Fruit fly (Drosophila melanogaster) whole organism, wandering third instar larva: ENCODE measurements around the gene fh.

ENCODE experiments used
- Abd-B ChIP-seq: fragments of >200 bp; optimal IDR thresholded peaks from 2 replicates; lab custom pipeline; 2017; ENCODE audit warnings: missing biosample characterization, missing genetic modification characterization
- CG9705 ChIP-seq: fragments of 200-800 bp; sonication (Bioruptor generic); optimal IDR thresholded peaks from 2 replicates; lab custom pipeline; 2018; ENCODE audit warnings: missing biosample characterization, mild to moderate bottlenecking, missing genetic modification characterization
- CrebA ChIP-seq: fragments of 200-800 bp; sonication (Bioruptor generic); optimal IDR thresholded peaks from 2 replicates; lab custom pipeline; 2016; ENCODE audit warnings: missing biosample characterization, mild to moderate bottlenecking, missing genetic modification characterization, borderline replicate concordance
- Dfd ChIP-seq: fragments of >200 bp; optimal IDR thresholded peaks from 2 replicates; lab custom pipeline; 2017; ENCODE audit warnings: missing biosample characterization, missing genetic modification characterization
- Dif ChIP-seq: fragments of 200-275, 200-300 bp; sonication (Bioruptor generic); optimal IDR thresholded peaks from 2 replicates; lab custom pipeline; 2018; ENCODE audit warnings: missing biosample characterization, missing genetic modification characterization; ENCODE audit not compliant: partially characterized antibody
- HLH106 ChIP-seq: fragments of 200-800 bp; optimal IDR thresholded peaks from 3 replicates; lab custom pipeline; 2019; ENCODE audit warnings: missing biosample characterization, mild to moderate bottlenecking, missing genetic modification characterization, moderate library complexity
- Hnf4 ChIP-seq: fragments of 200-800 bp; sonication (Bioruptor generic); optimal IDR thresholded peaks from 2 replicates; lab custom pipeline; 2016; ENCODE audit warnings: missing biosample characterization, mild to moderate bottlenecking, missing genetic modification characterization
- Hr78 ChIP-seq: fragments of >200 bp; optimal IDR thresholded peaks from 2 replicates; lab custom pipeline; 2017; ENCODE audit warnings: missing biosample characterization, missing genetic modification characterization
- Hr83 ChIP-seq: fragments of 200-300 bp; sonication (Bioruptor generic); optimal IDR thresholded peaks from 2 replicates; lab custom pipeline; 2016; ENCODE audit warnings: missing biosample characterization, mild to moderate bottlenecking, missing genetic modification characterization, moderate library complexity; ENCODE audit not compliant: poor library complexity, severe bottlenecking
- Mio ChIP-seq: sonication (Bioruptor generic); optimal IDR thresholded peaks from 2 replicates; lab custom pipeline; 2016; ENCODE audit warnings: missing biosample characterization, missing genetic modification characterization
- Myc ChIP-seq: fragments of >200 bp; optimal IDR thresholded peaks from 2 replicates; lab custom pipeline; 2017
- N ChIP-seq: fragments of >200 bp; optimal IDR thresholded peaks from 2 replicates; lab custom pipeline; 2018; ENCODE audit warnings: missing biosample characterization, missing external identifiers, missing genetic modification characterization
- OdsH ChIP-seq: fragments of 200-800 bp; sonication (Bioruptor generic); optimal IDR thresholded peaks from 2 replicates; lab custom pipeline; 2016; ENCODE audit warnings: missing biosample characterization, mild to moderate bottlenecking, missing genetic modification characterization
- Rel ChIP-seq, 2 experiments: fragments of 200-800 bp; sonication (Bioruptor generic) in 1 of 2; optimal IDR thresholded peaks; 2 replicates in 1 of 2; 3 replicates in 1 of 2; lab custom pipeline; 2016 to 2019; ENCODE audit warnings: mild to moderate bottlenecking in 2 of 2, missing biosample characterization in 2 of 2, missing genetic modification characterization in 2 of 2, moderate library complexity in 1 of 2
- Sp1 ChIP-seq: fragments of 200-800 bp; sonication (Bioruptor generic); optimal IDR thresholded peaks from 3 replicates; lab custom pipeline; 2019; ENCODE audit warnings: missing biosample characterization, mild to moderate bottlenecking, missing genetic modification characterization, moderate library complexity
- Vsx2 ChIP-seq: fragments of 200-300, 225-300 bp; sonication (Bioruptor generic); optimal IDR thresholded peaks from 2 replicates; lab custom pipeline; 2018; ENCODE audit warnings: missing biosample characterization, missing genetic modification characterization; ENCODE audit not compliant: partially characterized antibody
- br ChIP-seq: fragments of 200-800 bp; sonication (Bioruptor generic); optimal IDR thresholded peaks from 2 replicates; lab custom pipeline; 2016; ENCODE audit warnings: missing biosample characterization, missing genetic modification characterization
- brk ChIP-seq: fragments of 200-800 bp; sonication (Bioruptor generic); optimal IDR thresholded peaks from 2 replicates; lab custom pipeline; 2016; ENCODE audit warnings: missing biosample characterization, mild to moderate bottlenecking, missing genetic modification characterization
- dl ChIP-seq, 2 experiments: fragments of 175-275, 200-275 bp in 1 of 2; fragments of 200-275 bp in 1 of 2; sonication (Bioruptor generic); optimal IDR thresholded peaks; lab custom pipeline; 2018; ENCODE audit warnings: mild to moderate bottlenecking in 2 of 2, missing biosample characterization in 2 of 2, missing genetic modification characterization in 2 of 2, moderate library complexity in 2 of 2; ENCODE audit not compliant: partially characterized antibody in 2 of 2, insufficient read depth in 1 of 2
- dmrt93B ChIP-seq: fragments of 200-800 bp; sonication (Bioruptor generic); optimal IDR thresholded peaks from 2 replicates; lab custom pipeline; 2018; ENCODE audit warnings: missing biosample characterization, mild to moderate bottlenecking, missing genetic modification characterization
- dsf ChIP-seq: sonication (Bioruptor generic); optimal IDR thresholded peaks from 2 replicates; lab custom pipeline; 2016; ENCODE audit warnings: missing biosample characterization, missing genetic modification characterization, borderline replicate concordance
- ey ChIP-seq: fragments of 200-800 bp; sonication (Bioruptor generic); optimal IDR thresholded peaks from 2 replicates; lab custom pipeline; 2016; ENCODE audit warnings: missing biosample characterization, missing genetic modification characterization
- foxo ChIP-seq, 2 experiments: fragments of 200-800 bp; sonication (Bioruptor generic); optimal IDR thresholded peaks; 2 replicates in 1 of 2; 3 replicates in 1 of 2; lab custom pipeline; 2016 to 2017; ENCODE audit warnings: missing biosample characterization in 2 of 2, missing genetic modification characterization in 2 of 2
- fru ChIP-seq: fragments of 200-800 bp; sonication (Bioruptor generic); optimal IDR thresholded peaks from 3 replicates; lab custom pipeline; 2016; ENCODE audit warnings: missing biosample characterization, mild to moderate bottlenecking, missing genetic modification characterization
- h ChIP-seq: fragments of 200-800 bp; sonication (Bioruptor generic); optimal IDR thresholded peaks from 3 replicates; lab custom pipeline; 2016; ENCODE audit warnings: missing biosample characterization, mild to moderate bottlenecking, missing genetic modification characterization
- jim ChIP-seq: fragments of 175-275, 200-325 bp; sonication (Bioruptor generic); optimal IDR thresholded peaks from 2 replicates; lab custom pipeline; 2016; ENCODE audit warnings: missing biosample characterization, mild to moderate bottlenecking, missing genetic modification characterization
- lola ChIP-seq: fragments of >200 bp; optimal IDR thresholded peaks from 2 replicates; lab custom pipeline; 2017; ENCODE audit warnings: missing biosample characterization, missing genetic modification characterization
- pan ChIP-seq: fragments of >200 bp; optimal IDR thresholded peaks from 2 replicates; lab custom pipeline; 2017
- psq ChIP-seq: fragments of 200-800 bp; sonication (Bioruptor generic); optimal IDR thresholded peaks from 3 replicates; lab custom pipeline; 2017; ENCODE audit warnings: missing biosample characterization, mild to moderate bottlenecking, missing genetic modification characterization, moderate library complexity
- rgr ChIP-seq: fragments of 200-800 bp; sonication (Bioruptor generic); optimal IDR thresholded peaks from 3 replicates; lab custom pipeline; 2016; ENCODE audit warnings: missing biosample characterization, mild to moderate bottlenecking, missing genetic modification characterization
- sage ChIP-seq: fragments of 200-800 bp; sonication (Bioruptor generic); optimal IDR thresholded peaks from 2 replicates; lab custom pipeline; 2016; ENCODE audit warnings: missing biosample characterization, mild to moderate bottlenecking, missing genetic modification characterization
- sv ChIP-seq: fragments of 200-800 bp; sonication (Bioruptor generic); optimal IDR thresholded peaks from 3 replicates; lab custom pipeline; 2016; ENCODE audit warnings: missing biosample characterization, missing genetic modification characterization
- woc ChIP-seq: sonication (Bioruptor generic); optimal IDR thresholded peaks from 2 replicates; lab custom pipeline; 2016; ENCODE audit warnings: missing biosample characterization, mild to moderate bottlenecking, missing genetic modification characterization

Gene fh

DNA sequence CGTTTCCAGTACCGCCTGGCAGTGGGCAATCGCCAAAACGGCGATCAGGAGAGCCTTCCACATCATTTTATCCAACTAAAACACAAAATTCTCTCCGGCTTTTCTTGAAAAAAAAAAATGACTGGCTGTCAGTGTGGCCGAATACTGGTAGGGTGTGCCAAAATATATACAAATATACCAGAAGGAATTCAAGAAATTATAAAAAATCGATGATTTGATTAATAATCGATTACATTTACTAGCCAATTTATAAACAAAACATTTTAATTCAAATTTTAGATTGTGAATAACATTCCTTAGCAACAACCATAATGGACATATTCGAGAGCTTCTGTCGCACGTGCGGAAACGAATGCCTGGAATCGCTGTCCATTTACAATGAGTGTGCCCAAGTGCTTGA lies 9.5 kb upstream of the fh start, which contains the start of the genes Ost48 and Dlip1:
TSS of gene Ost48 (minus strand) at position 150 of the 400 bp plus-strand sequence.
TSS of gene Dlip1 (plus strand) at position 257 of the 400 bp plus-strand sequence.
- TF ChIP-seq Mio = no peak
- TF ChIP-seq Rel (GFP tag; optimal IDR thresholded peaks at IDR 0.05; lab: Kevin White, UChicago) = no peak
- TF ChIP-seq Rel (tag; optimal IDR thresholded peaks at IDR 0.05; lab: Kevin White, UChicago) = peak; percentile 3

DNA sequence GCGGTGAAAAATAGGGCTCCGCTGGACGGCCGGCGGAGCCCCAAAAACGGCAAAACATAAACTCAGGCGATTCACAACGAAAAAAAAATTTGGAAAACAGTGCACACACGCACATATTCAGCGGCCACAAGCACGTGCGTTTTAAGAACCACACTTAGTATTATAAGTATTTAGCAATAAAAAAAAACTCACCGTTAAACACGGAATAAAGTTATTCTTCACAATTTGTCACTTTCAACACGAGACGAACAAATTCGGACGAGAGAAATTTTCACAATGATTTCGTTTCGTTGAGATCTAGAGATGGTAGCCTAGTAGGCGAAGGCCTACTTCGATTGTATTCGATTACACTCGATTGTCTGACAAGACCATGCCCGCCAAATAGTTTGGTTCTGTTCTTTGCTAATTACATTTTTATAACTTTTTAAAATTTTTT lies 7.5 kb upstream of the fh start, which contains the start of gene His3.3B:
TSS of gene His3.3B (minus strand) at position 282 of the 436 bp plus-strand sequence.
- TF ChIP-seq br (peak; percentile 12), CG9705 (GFP tag; lab: Kevin White, UChicago) (no peak), Sp1 (GFP tag; lab: Kevin White, UChicago) (peak; percentile 14), h (GFP tag; lab: Kevin White, UChicago) (peak; percentile 24), brk (peak; percentile 17), Dif (peak; percentile 33), rgr (GFP tag; lab: Kevin White, UChicago) (peak; percentile 6), dmrt93B (GFP tag; lab: Kevin White, UChicago) (no peak)

DNA sequence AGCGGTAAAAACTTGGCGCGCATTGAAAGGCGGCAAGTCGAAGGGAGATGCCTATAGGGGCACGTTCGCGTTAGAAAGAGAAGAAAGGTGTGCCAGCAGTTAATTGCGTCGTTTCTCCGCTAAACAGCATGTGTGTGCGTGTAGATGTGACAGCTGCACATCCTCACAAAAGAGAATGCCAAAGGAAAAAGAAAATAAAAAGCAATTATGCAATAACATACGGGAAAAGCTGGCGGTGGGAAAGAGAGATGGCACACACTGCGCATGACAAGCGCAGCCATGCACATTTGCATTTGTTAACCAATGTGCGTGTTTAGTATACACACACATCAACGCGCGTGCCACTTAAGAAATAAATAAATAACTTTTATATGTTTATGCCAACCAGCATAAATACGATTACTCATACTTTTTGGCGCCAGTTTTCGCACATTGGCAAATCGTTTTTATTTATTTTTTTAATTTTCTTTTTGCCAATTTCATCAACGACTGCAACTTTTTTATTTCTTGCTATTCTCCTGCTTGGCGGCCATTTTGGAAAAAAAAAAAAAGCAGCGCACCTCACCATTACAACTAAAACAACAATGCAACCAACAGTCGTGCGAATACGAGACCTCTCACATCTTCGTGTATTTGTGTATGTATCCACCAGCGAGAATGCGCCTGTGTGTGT lies 7.0 kb upstream of the fh start:
- TF ChIP-seq woc = no peak
- TF ChIP-seq Hnf4 (GFP tag; lab: Kevin White, UChicago) = no peak
- TF ChIP-seq h (GFP tag; lab: Kevin White, UChicago) = peak; percentile 23
- TF ChIP-seq brk = peak; percentile 8
- peak; percentile 34 for TF ChIP-seq Rel (GFP tag; optimal IDR thresholded peaks at IDR 0.05; lab: Kevin White, UChicago)
- TF ChIP-seq Rel (tag; optimal IDR thresholded peaks at IDR 0.05; lab: Kevin White, UChicago) = peak; percentile 32
- TF ChIP-seq psq (GFP tag; lab: Kevin White, UChicago) = peak; percentile 67
- TF ChIP-seq br = peak; percentile 17
- no peak for TF ChIP-seq Dfd (GFP tag; lab: Kevin White, UChicago)
- peak; percentile 18 for TF ChIP-seq HLH106
- TF ChIP-seq Hr83 (GFP tag; lab: Kevin White, UChicago) = peak; percentile 3
- peak; percentile 32 for TF ChIP-seq Sp1 (GFP tag; lab: Kevin White, UChicago)
- peak; percentile 8 for TF ChIP-seq sage (GFP tag; lab: Kevin White, UChicago)

DNA sequence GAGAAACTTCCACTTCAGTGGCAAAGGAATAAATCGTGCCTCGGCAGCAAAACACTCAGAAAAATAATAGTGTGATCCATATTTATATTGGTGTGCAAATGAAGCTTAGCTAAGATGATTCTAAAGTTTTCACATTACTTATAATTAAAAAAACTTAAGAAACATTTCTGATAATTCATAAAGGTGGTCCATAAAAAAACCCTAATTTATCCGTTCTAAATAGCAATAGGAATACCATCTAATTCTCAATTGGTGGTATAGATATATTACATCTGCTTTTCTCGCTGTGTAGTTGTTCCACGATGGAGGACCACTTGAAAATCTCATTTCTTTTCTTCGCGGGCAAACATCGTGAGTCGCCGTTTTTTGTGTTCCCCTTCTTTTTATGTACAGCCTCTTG lies 6.3 kb upstream of the fh start:
- TF ChIP-seq N (GFP tag; lab: Kevin White, UChicago) = no peak
- TF ChIP-seq ey (GFP tag; lab: Kevin White, UChicago) = peak; percentile 64
- TF ChIP-seq h (GFP tag; lab: Kevin White, UChicago) = peak; percentile 67
- TF ChIP-seq Abd-B (GFP tag; lab: Kevin White, UChicago) = no peak
- TF ChIP-seq br = peak; percentile 57
- TF ChIP-seq sv (GFP tag; lab: Kevin White, UChicago) = peak; percentile 14
- peak; percentile 56 for TF ChIP-seq dmrt93B (GFP tag; lab: Kevin White, UChicago)
- TF ChIP-seq Hr83 (GFP tag; lab: Kevin White, UChicago) = no peak
- TF ChIP-seq lola (GFP tag; lab: Kevin White, UChicago) = no peak
- peak in 1 of 2 experiments; percentile 65 for TF ChIP-seq foxo (GFP tag; optimal IDR thresholded peaks at IDR 0.05; lab: Kevin White, UChicago)
- peak; percentile 77 for TF ChIP-seq Sp1 (GFP tag; lab: Kevin White, UChicago)
- no peak for TF ChIP-seq Mio
- no peak for TF ChIP-seq pan
- no peak for TF ChIP-seq Rel (GFP tag; optimal IDR thresholded peaks at IDR 0.05; lab: Kevin White, UChicago)
- no peak for TF ChIP-seq Rel (tag; optimal IDR thresholded peaks at IDR 0.05; lab: Kevin White, UChicago)
- TF ChIP-seq Vsx2 (GFP tag; lab: Kevin White, UChicago) = no peak
- TF ChIP-seq Hnf4 (GFP tag; lab: Kevin White, UChicago) = peak; percentile 53
- no peak for TF ChIP-seq brk
- TF ChIP-seq OdsH (GFP tag; lab: Kevin White, UChicago) = peak; percentile 33
- TF ChIP-seq jim (GFP tag; lab: Kevin White, UChicago) = no peak
- no peak for TF ChIP-seq dl (GFP tag; optimal IDR thresholded peaks at IDR 0.05; lab: Kevin White, UChicago; ENCODE audit: insufficient read depth in 1 of 2, partially characterized antibody in 2 of 2)
- TF ChIP-seq dsf (GFP tag; lab: Kevin White, UChicago) = peak; percentile 16
- TF ChIP-seq HLH106 = peak; percentile 65
- TF ChIP-seq rgr (GFP tag; lab: Kevin White, UChicago) = peak; percentile 57
- TF ChIP-seq Myc (lab: Kevin White, UChicago) = no peak
- TF ChIP-seq CG9705 (GFP tag; lab: Kevin White, UChicago) = peak; percentile 40
- no peak for TF ChIP-seq CrebA (GFP tag; lab: Kevin White, UChicago)
- TF ChIP-seq woc = peak; percentile 41
- TF ChIP-seq Dfd (GFP tag; lab: Kevin White, UChicago) = no peak
- TF ChIP-seq fru (GFP tag; lab: Kevin White, UChicago) = peak; percentile 70
- TF ChIP-seq sage (GFP tag; lab: Kevin White, UChicago) = peak; percentile 40
- TF ChIP-seq Hr78 = no peak
- TF ChIP-seq Dif = no peak
